Worm (Caenorhabditis elegans) whole organism, L3 larva: ENCODE data around the gene C04C3.14.

Experiments
- R02D3.7 ChIP-seq: fragments of 150-350 bp; optimal IDR thresholded peaks from 2 replicates; lab custom pipeline; 2014; ENCODE audit warnings: missing biosample characterization, missing genetic modification characterization
- ZK546.5 ChIP-seq: sonication (generic microtip); optimal IDR thresholded peaks from 2 replicates; lab custom pipeline; 2017; ENCODE audit warnings: missing biosample characterization, missing genetic modification characterization
- aly-2 ChIP-seq: fragments of 150-350 bp; optimal IDR thresholded peaks from 2 replicates; lab custom pipeline; 2014; ENCODE audit warnings: missing biosample characterization, missing genetic modification characterization
- ama-1 ChIP-seq: fragments of 150-350 bp; optimal IDR thresholded peaks from 2 replicates; lab custom pipeline; 2018
- ceh-16 ChIP-seq: sonication (generic microtip); optimal IDR thresholded peaks from 2 replicates; lab custom pipeline; 2017; ENCODE audit warnings: missing biosample characterization, missing genetic modification characterization
- ceh-28 ChIP-seq: fragments of 150-350 bp; optimal IDR thresholded peaks from 2 replicates; lab custom pipeline; 2014; ENCODE audit warnings: missing biosample characterization, missing genetic modification reagents, missing genetic modification characterization
- ceh-82 ChIP-seq: fragments of 150-350 bp; optimal IDR thresholded peaks from 2 replicates; lab custom pipeline; 2014; ENCODE audit warnings: missing biosample characterization, missing genetic modification characterization
- ceh-9 ChIP-seq: sonication (generic microtip); optimal IDR thresholded peaks from 2 replicates; lab custom pipeline; 2018; ENCODE audit warnings: missing biosample characterization, missing genetic modification characterization
- daf-12 ChIP-seq: fragments of 150-350 bp; optimal IDR thresholded peaks from 2 replicates; lab custom pipeline; 2014; ENCODE audit warnings: missing biosample characterization, missing genetic modification reagents, missing genetic modification characterization
- egl-27 ChIP-seq: sonication (generic microtip); optimal IDR thresholded peaks from 4 replicates; lab custom pipeline; 2017; ENCODE audit warnings: missing biosample characterization, missing genetic modification reagents, missing genetic modification characterization
- egl-5 ChIP-seq: fragments of 150-350 bp; optimal IDR thresholded peaks from 2 replicates; lab custom pipeline; 2017; ENCODE audit warnings: missing biosample characterization, missing genetic modification reagents, missing genetic modification characterization, inconsistent platforms
- elt-1 ChIP-seq: fragments of 150-350 bp; optimal IDR thresholded peaks from 2 replicates; lab custom pipeline; 2014; ENCODE audit warnings: missing biosample characterization, missing genetic modification characterization
- elt-2 ChIP-seq: sonication (generic microtip); optimal IDR thresholded peaks from 2 replicates; lab custom pipeline; 2016; ENCODE audit warnings: missing genetic modification reagents, mild to moderate bottlenecking, missing genetic modification characterization, missing compliant biosample characterization
- elt-3 ChIP-seq, 3 experiments: fragments of 150-350 bp in 1 of 3; sonication (generic microtip) in 2 of 3; optimal IDR thresholded peaks; 2 replicates in 2 of 3; 4 replicates in 1 of 3; lab custom pipeline; 2014 to 2017; ENCODE audit warnings: missing biosample characterization in 3 of 3, missing genetic modification characterization in 3 of 3
- eor-1 ChIP-seq, 2 experiments: fragments of 150-350 bp; optimal IDR thresholded peaks; 2 replicates each; lab custom pipeline; 2014 to 2018; ENCODE audit warnings: missing biosample characterization in 2 of 2, missing genetic modification characterization in 2 of 2
- fkh-10 ChIP-seq: sonication (generic microtip); optimal IDR thresholded peaks from 2 replicates; lab custom pipeline; 2017; ENCODE audit warnings: missing biosample characterization, missing genetic modification reagents, missing genetic modification characterization
- fkh-2 ChIP-seq: fragments of 150-350 bp; optimal IDR thresholded peaks from 2 replicates; lab custom pipeline; 2014; ENCODE audit warnings: missing biosample characterization, missing genetic modification reagents, missing genetic modification characterization
- fos-1 ChIP-seq: fragments of 150-350 bp; optimal IDR thresholded peaks from 2 replicates; lab custom pipeline; 2014; ENCODE audit warnings: missing biosample characterization, missing genetic modification characterization
- hmg-11 ChIP-seq: sonication (generic microtip); optimal IDR thresholded peaks from 2 replicates; lab custom pipeline; 2016; ENCODE audit warnings: missing genetic modification characterization, missing compliant biosample characterization
- jun-1 ChIP-seq: fragments of 150-350 bp; optimal IDR thresholded peaks from 2 replicates; lab custom pipeline; 2014; ENCODE audit warnings: missing biosample characterization, missing genetic modification reagents, missing genetic modification characterization
- lin-15B ChIP-seq: fragments of 150-350 bp; optimal IDR thresholded peaks from 2 replicates; lab custom pipeline; 2014; ENCODE audit warnings: missing biosample characterization, missing genetic modification characterization
- lin-39 ChIP-seq: fragments of 150-350 bp; optimal IDR thresholded peaks from 2 replicates; lab custom pipeline; 2018; ENCODE audit warnings: missing biosample characterization, missing genetic modification reagents, missing genetic modification characterization
- lsy-12 ChIP-seq: sonication (generic microtip); optimal IDR thresholded peaks from 2 replicates; lab custom pipeline; 2016; ENCODE audit warnings: mild to moderate bottlenecking, missing genetic modification characterization, missing compliant biosample characterization
- mdl-1 ChIP-seq: fragments of 150-350 bp; optimal IDR thresholded peaks from 2 replicates; lab custom pipeline; 2014; ENCODE audit warnings: missing biosample characterization, missing genetic modification characterization
- mml-1 ChIP-seq: fragments of 150-350 bp; sonication (generic microtip); optimal IDR thresholded peaks from 3 replicates; lab custom pipeline; 2014; ENCODE audit warnings: missing biosample characterization, missing genetic modification characterization
- nfya-1 ChIP-seq: sonication (generic microtip); optimal IDR thresholded peaks from 2 replicates; lab custom pipeline; 2017; ENCODE audit warnings: missing genetic modification characterization, mild to moderate bottlenecking, missing compliant biosample characterization, antibody characterized with exemption, moderate library complexity; ENCODE audit not compliant: insufficient read depth
- nhr-11 ChIP-seq: fragments of 150-350 bp; optimal IDR thresholded peaks from 2 replicates; lab custom pipeline; 2014; ENCODE audit warnings: missing biosample characterization, missing genetic modification characterization
- nhr-12 ChIP-seq: fragments of 150-350 bp; optimal IDR thresholded peaks from 2 replicates; lab custom pipeline; 2014; ENCODE audit warnings: missing biosample characterization, missing genetic modification characterization
- nhr-23 ChIP-seq: fragments of 150-350 bp; optimal IDR thresholded peaks from 2 replicates; lab custom pipeline; 2014; ENCODE audit warnings: missing biosample characterization, missing genetic modification reagents, missing genetic modification characterization
- nhr-237 ChIP-seq: fragments of 150-350 bp; optimal IDR thresholded peaks from 2 replicates; lab custom pipeline; 2014; ENCODE audit warnings: missing biosample characterization, missing genetic modification characterization
- nhr-25 ChIP-seq: sonication (generic microtip); optimal IDR thresholded peaks from 2 replicates; lab custom pipeline; 2017; ENCODE audit warnings: missing biosample characterization, missing genetic modification characterization
- nhr-28 ChIP-seq: fragments of 150-350 bp; optimal IDR thresholded peaks from 2 replicates; lab custom pipeline; 2014; ENCODE audit warnings: missing biosample characterization, missing genetic modification characterization
- nhr-43 ChIP-seq: sonication (generic microtip); optimal IDR thresholded peaks from 2 replicates; lab custom pipeline; 2016; ENCODE audit warnings: mild to moderate bottlenecking, missing genetic modification characterization, missing compliant biosample characterization; ENCODE audit not compliant: poor library complexity, severe bottlenecking
- nhr-67 ChIP-seq: fragments of 150-350 bp; optimal IDR thresholded peaks from 2 replicates; lab custom pipeline; 2014; ENCODE audit warnings: missing biosample characterization, missing genetic modification characterization
- nhr-76 ChIP-seq: fragments of 150-350 bp; sonication (generic microtip); optimal IDR thresholded peaks from 5 replicates; lab custom pipeline; 2014; ENCODE audit warnings: missing biosample characterization, missing genetic modification characterization
- nhr-77 ChIP-seq: fragments of 150-350 bp; optimal IDR thresholded peaks from 2 replicates; lab custom pipeline; 2014; ENCODE audit warnings: missing biosample characterization, missing genetic modification characterization
- pha-4 ChIP-seq: fragments of 150-350 bp; optimal IDR thresholded peaks from 2 replicates; lab custom pipeline; 2014; ENCODE audit warnings: missing biosample characterization, missing genetic modification reagents, missing genetic modification characterization
- pqm-1 ChIP-seq: fragments of 150-350 bp; optimal IDR thresholded peaks from 2 replicates; lab custom pipeline; 2017; ENCODE audit warnings: missing biosample characterization, missing genetic modification characterization, inconsistent platforms
- sea-2 ChIP-seq: fragments of 150-350 bp; sonication (generic microtip); optimal IDR thresholded peaks from 4 replicates; lab custom pipeline; 2014; ENCODE audit warnings: missing biosample characterization, missing genetic modification reagents, missing genetic modification characterization
- skn-1 ChIP-seq: fragments of 150-350 bp; optimal IDR thresholded peaks from 2 replicates; lab custom pipeline; 2014; ENCODE audit warnings: missing biosample characterization, missing genetic modification characterization
- snpc-4 ChIP-seq: fragments of 150-350 bp; optimal IDR thresholded peaks from 2 replicates; lab custom pipeline; 2014; ENCODE audit warnings: missing biosample characterization, missing genetic modification characterization
- tbx-2 ChIP-seq: sonication (generic microtip); optimal IDR thresholded peaks from 2 replicates; lab custom pipeline; 2016; ENCODE audit warnings: mild to moderate bottlenecking, missing genetic modification characterization, missing compliant biosample characterization
- unc-39 ChIP-seq: sonication (generic microtip); optimal IDR thresholded peaks from 4 replicates; lab custom pipeline; 2017; ENCODE audit warnings: missing biosample characterization, missing genetic modification characterization
- unc-62 ChIP-seq: fragments of 150-350 bp; sonication (generic microtip); optimal IDR thresholded peaks from 4 replicates; lab custom pipeline; 2014; ENCODE audit warnings: missing biosample characterization, missing genetic modification reagents, missing genetic modification characterization
- zag-1 ChIP-seq: fragments of 150-350 bp; optimal IDR thresholded peaks from 2 replicates; lab custom pipeline; 2014; ENCODE audit warnings: missing biosample characterization, missing genetic modification characterization
- ztf-11 ChIP-seq: fragments of 150-350 bp; optimal IDR thresholded peaks from 2 replicates; lab custom pipeline; 2014; ENCODE audit warnings: missing biosample characterization, missing genetic modification characterization
- ztf-4 ChIP-seq: fragments of 150-350 bp; optimal IDR thresholded peaks from 2 replicates; lab custom pipeline; 2014; ENCODE audit warnings: missing biosample characterization, missing genetic modification characterization

C04C3.14 gene

DNA sequence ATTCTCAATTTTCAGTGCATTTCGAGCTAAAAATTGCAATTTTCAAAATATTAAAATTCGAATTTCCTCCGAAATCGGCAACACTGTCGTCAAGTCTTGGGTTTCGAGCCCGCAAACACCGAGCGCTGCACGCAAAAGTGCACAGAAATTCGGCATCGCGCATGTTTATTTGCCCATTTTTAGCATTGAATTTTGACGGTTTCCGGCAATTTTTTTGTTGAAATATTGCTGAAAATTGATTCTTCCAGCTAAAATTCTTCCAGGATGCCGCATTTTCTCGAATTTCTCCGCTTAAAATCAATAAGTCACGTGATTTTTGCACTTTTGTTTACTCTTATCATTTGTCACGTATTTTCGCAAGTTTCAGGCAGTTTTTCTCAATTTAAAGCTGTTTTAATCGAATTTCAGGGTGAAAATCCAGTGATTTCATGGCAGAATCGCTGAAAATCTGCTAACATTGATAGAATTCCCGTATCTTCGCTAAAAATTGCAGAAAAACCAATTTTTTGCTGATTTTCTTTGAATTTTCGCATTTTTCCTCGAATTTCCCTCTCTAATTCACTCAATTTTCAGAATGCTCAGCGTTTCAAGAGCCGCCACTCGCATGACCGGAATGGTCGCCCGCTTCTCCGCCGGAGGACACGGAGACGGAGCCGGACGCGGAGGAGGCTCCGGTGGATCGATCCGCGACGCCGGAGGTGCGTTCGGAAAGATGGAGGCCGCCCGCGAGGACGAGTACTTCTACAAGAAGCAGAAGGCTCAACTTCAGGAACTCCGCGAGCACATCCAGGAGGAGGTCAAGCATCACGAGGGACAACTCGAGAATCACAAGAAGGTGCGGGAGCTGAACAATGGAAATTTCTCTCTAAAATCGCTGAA, 10.1 kb upstream of the C04C3.14 start, which contains the start of gene mai-2:
Gene mai-2 (plus strand): TSS at position 574 of the 879 bp plus-strand sequence.
- TF ChIP-seq mdl-1 (tag; lab: Kevin White, UChicago) (no peak), pqm-1 (tag; lab: Kevin White, UChicago) (no peak), nfya-1 (tag; lab: Kevin White, UChicago) (peak; percentile 76), elt-2 (tag; lab: Kevin White, UChicago) (peak; percentile 22), R02D3.7 (tag; lab: Kevin White, UChicago) (no peak), ama-1 (lab: Kevin White, UChicago) (peak; percentile 82), ceh-28 (tag; lab: Kevin White, UChicago) (peak; percentile 30), lsy-12 (tag; lab: Kevin White, UChicago) (peak; percentile 48), skn-1 (tag; lab: Kevin White, UChicago) (no peak), snpc-4 (tag; lab: Kevin White, UChicago) (no peak), nhr-43 (tag; lab: Kevin White, UChicago) (no peak), pha-4 (tag; lab: Kevin White, UChicago) (peak; percentile 77), elt-1 (no peak), jun-1 (peak; percentile 57), nhr-11 (tag; lab: Kevin White, UChicago) (no peak), ceh-16 (tag; lab: Kevin White, UChicago) (no peak), nhr-25 (tag; lab: Kevin White, UChicago) (peak; percentile 4), fkh-2 (tag; lab: Kevin White, UChicago) (no peak), fos-1 (tag; lab: Kevin White, UChicago) (no peak), hmg-11 (peak; percentile 60), zag-1 (tag; lab: Kevin White, UChicago) (no peak), egl-5 (tag; lab: Kevin White, UChicago) (no peak), nhr-76 (tag; lab: Kevin White, UChicago) (no peak), nhr-237 (tag; lab: Kevin White, UChicago) (no peak), eor-1 (tag; optimal IDR thresholded peaks at IDR 0.05; lab: Kevin White, UChicago) (no peak), aly-2 (tag; lab: Kevin White, UChicago) (no peak), mml-1 (tag; lab: Kevin White, UChicago) (no peak), egl-27 (tag; lab: Kevin White, UChicago) (no peak), ceh-82 (tag; lab: Kevin White, UChicago) (no peak), nhr-23 (tag; lab: Kevin White, UChicago) (peak; percentile 56), ztf-11 (no peak), daf-12 (tag; lab: Kevin White, UChicago) (no peak), lin-39 (tag; lab: Kevin White, UChicago) (no peak), sea-2 (GFP tag; lab: Kevin White, UChicago) (no peak), lin-15B (tag; lab: Kevin White, UChicago) (peak; percentile 72), nhr-28 (no peak), ztf-4 (tag; lab: Kevin White, UChicago) (no peak), nhr-12 (no peak), fkh-10 (GFP tag; lab: Kevin White, UChicago) (no peak), ceh-9 (no peak), unc-39 (tag; lab: Kevin White, UChicago) (no peak), elt-3 (tag; optimal IDR thresholded peaks at IDR 0.05; lab: Kevin White, UChicago) (no peak), nhr-67 (no peak), unc-62 (GFP tag; lab: Kevin White, UChicago) (no peak), ZK546.5 (tag; lab: Kevin White, UChicago) (no peak), tbx-2 (tag; lab: Kevin White, UChicago) (no peak), nhr-77 (no peak)
